Fruit fly (Drosophila melanogaster): ENCODE results near the gene eIF4H1.
A peak's percentile ranks its signal among the peaks of the same experiment; 100 is the strongest.

Gene eIF4H1

DNA sequence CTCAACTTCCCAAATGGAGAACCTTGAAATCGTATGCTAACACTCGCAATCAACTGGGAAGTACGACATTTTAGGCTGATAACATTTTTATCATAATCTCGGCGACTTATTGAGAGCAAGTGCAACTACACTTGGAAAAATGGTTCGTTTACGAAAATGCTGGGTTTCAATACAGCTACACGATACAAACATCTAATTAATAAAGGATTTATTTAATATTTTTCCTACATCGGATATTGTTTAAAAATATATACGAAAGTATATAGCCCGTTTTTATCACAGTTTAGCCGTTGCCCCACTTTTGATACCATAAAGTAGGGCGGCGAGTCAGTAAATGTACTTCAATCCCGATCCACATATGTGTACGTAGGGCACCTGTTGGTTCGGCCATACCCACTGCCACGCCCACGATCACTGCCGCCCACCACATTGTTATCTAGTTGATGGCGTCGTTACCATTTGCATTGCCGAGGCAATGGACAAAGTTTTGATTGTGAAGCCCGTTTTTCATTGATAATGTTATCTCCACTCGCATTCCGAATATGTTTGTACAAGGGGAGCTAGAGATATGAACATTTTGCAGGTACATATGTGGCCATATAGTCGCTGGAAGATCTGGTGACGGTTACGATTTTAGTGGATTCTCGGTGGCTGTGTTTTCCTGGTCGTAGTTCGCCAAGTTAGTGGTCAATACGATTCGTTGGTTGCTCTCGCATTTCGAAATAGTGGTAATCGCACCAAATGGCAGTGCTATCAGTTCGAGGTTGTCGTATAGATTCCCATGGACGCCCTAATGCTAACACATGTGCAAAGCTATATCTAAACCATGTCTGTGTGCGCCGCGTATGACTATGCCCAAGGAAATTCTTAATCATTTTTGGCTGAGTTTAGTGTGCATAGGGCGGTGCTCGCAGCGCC lies 33.8 kb upstream of the eIF4H1 start, which contains the start of gene Traf-like (continued):
- TF ChIP-seq kni (GFP tag; optimal IDR thresholded peaks at IDR 0.05) = no peak
- TF ChIP-seq Xrp1 (GFP tag; IDR thresholded peaks at IDR 0.05) = peak; percentile 32; the same call in 1 of the 2 replicates
- TF ChIP-seq CG14710 (tag; optimal IDR thresholded peaks at IDR 0.05) = no peak
- TF ChIP-seq grn (GFP tag; optimal IDR thresholded peaks at IDR 0.05) = peak; percentile 41
- 0 out of 2 replicates have a peak, but pooled peaks have one; percentile 19 for TF ChIP-seq esg (GFP tag; conservative IDR thresholded peaks at IDR 0.05)
- TF ChIP-seq Sin3A (optimal IDR thresholded peaks at IDR 0.05) = no peak
- TF ChIP-seq fd96Cb (tag; optimal IDR thresholded peaks at IDR 0.05) = no peak
- TF ChIP-seq C15 (GFP tag; IDR thresholded peaks at IDR 0.05) = no peak
- TF ChIP-seq MTF-1 (GFP tag; optimal IDR thresholded peaks at IDR 0.05; ENCODE audit: borderline replicate concordance) = no peak
- no peak for TF ChIP-seq CG2199 (GFP tag; IDR thresholded peaks at IDR 0.05)
- TF ChIP-seq jumu (GFP tag; optimal IDR thresholded peaks at IDR 0.05) = no peak
- no peak for TF ChIP-seq CG8290 (GFP tag; optimal IDR thresholded peaks at IDR 0.05)
- no peak for TF ChIP-seq CG8290 (tag; optimal IDR thresholded peaks at IDR 0.05)
- peak; percentile 79 for TF ChIP-seq Med (GFP tag)
- TF ChIP-seq lbe (GFP tag; optimal IDR thresholded peaks at IDR 0.05) = no peak
- no peak for TF ChIP-seq Mes4 (GFP tag; optimal IDR thresholded peaks at IDR 0.05)
- TF ChIP-seq CG2678 (tag; optimal IDR thresholded peaks at IDR 0.05) = peak; percentile 51
- peak; percentile 11; the same call in 1 of the 2 replicates for TF ChIP-seq CG17328 (GFP tag; IDR thresholded peaks at IDR 0.05)
- TF ChIP-seq eyg (GFP tag; optimal IDR thresholded peaks at IDR 0.05) = no peak
- no peak for TF ChIP-seq CG17612 (GFP tag; IDR thresholded peaks at IDR 0.05)
- TF ChIP-seq H15 (GFP tag; IDR thresholded peaks at IDR 0.05) = no peak
- TF ChIP-seq sima (GFP tag; optimal IDR thresholded peaks at IDR 0.05) = no peak
- no peak for TF ChIP-seq CHES-1-like (GFP tag; optimal IDR thresholded peaks at IDR 0.05)
- TF ChIP-seq Ptx1 (GFP tag; IDR thresholded peaks at IDR 0.05) = peak; percentile 33; the same call in 1 of the 2 replicates
- no peak for TF ChIP-seq cato (GFP tag; optimal IDR thresholded peaks at IDR 0.05; ENCODE audit: borderline replicate concordance)
- TF ChIP-seq prd (optimal IDR thresholded peaks at IDR 0.05) = no peak
- TF ChIP-seq prd (GFP tag; IDR thresholded peaks at IDR 0.05) = peak; percentile 8; the same call in 1 of the 3 replicates
- no peak for TF ChIP-seq Mad (GFP tag; optimal IDR thresholded peaks at IDR 0.05)
- TF ChIP-seq CG11247 (GFP tag; IDR thresholded peaks at IDR 0.05) = no peak
- TF ChIP-seq zf30C (GFP tag; optimal IDR thresholded peaks at IDR 0.05) = peak; percentile 16
- peak; percentile 63 for TF ChIP-seq dmrt99B (tag; optimal IDR thresholded peaks at IDR 0.05)
- TF ChIP-seq so (GFP tag; IDR thresholded peaks at IDR 0.05) = 0 out of 3 replicates have a peak, but pooled peaks have one; percentile 36
- no peak for TF ChIP-seq CG18619 (GFP tag; optimal IDR thresholded peaks at IDR 0.05)
- no peak for TF ChIP-seq Doc3 (GFP tag; IDR thresholded peaks at IDR 0.05; ENCODE audit: partially characterized antibody)
- TF ChIP-seq abd-A (tag; optimal IDR thresholded peaks at IDR 0.05) = no peak
- no peak for TF ChIP-seq Tbp (GFP tag; optimal IDR thresholded peaks at IDR 0.05)
- no peak for TF ChIP-seq crol (GFP tag; IDR thresholded peaks at IDR 0.05)
- TF ChIP-seq CG7372 (GFP tag; IDR thresholded peaks at IDR 0.05) = no peak
- TF ChIP-seq CG14860 (GFP tag; IDR thresholded peaks at IDR 0.05; ENCODE audit: partially characterized antibody) = no peak
- TF ChIP-seq CG11695 (GFP tag; IDR thresholded peaks at IDR 0.05) = 0 out of 3 replicates have a peak, but pooled peaks have one; percentile 38
- TF ChIP-seq hkb (optimal IDR thresholded peaks at IDR 0.05) = no peak
- 0 out of 2 replicates have a peak, but pooled peaks have one; percentile 29 for TF ChIP-seq hkb (GFP tag; IDR thresholded peaks at IDR 0.05)
- no peak for TF ChIP-seq CTCF (GFP tag; optimal IDR thresholded peaks at IDR 0.05)
- TF ChIP-seq CG10565 (GFP tag; optimal IDR thresholded peaks at IDR 0.05) = no peak
- no peak for TF ChIP-seq Dbx (GFP tag; IDR thresholded peaks at IDR 0.05)
- TF ChIP-seq NK7.1 (GFP tag; optimal IDR thresholded peaks at IDR 0.05) = no peak
- no peak for TF ChIP-seq CG3847 (GFP tag; IDR thresholded peaks at IDR 0.05)
- no peak for TF ChIP-seq CG11723 (GFP tag; optimal IDR thresholded peaks at IDR 0.05)
- no peak for TF ChIP-seq CG34422 (GFP tag; IDR thresholded peaks at IDR 0.05)
- no peak for TF ChIP-seq Doc2 (GFP tag; IDR thresholded peaks at IDR 0.05)
- no peak for TF ChIP-seq CG18476 (GFP tag; optimal IDR thresholded peaks at IDR 0.05)
